Worm (Caenorhabditis elegans) whole organism, young adult: ENCODE results near the gene vps-41.

Experiments
- B0019.2 ChIP-seq: fragments of 200-800 bp; sonication (Bioruptor generic); conservative IDR thresholded peaks from 2 replicates; pipeline ENCODE4 v1.3.6; 2022; ENCODE audit warnings: missing genetic modification reagents, missing genetic modification characterization, missing compliant biosample characterization
- B0035.1 ChIP-seq: sonication (generic microtip); optimal IDR thresholded peaks from 2 replicates; lab custom pipeline; 2016; ENCODE audit warnings: missing genetic modification characterization, mild to moderate bottlenecking, missing compliant biosample characterization, missing genotype, missing genetic modification reagents
- D2030.7 ChIP-seq: fragments of 200-800 bp; sonication (Bioruptor generic); IDR thresholded peaks from 2 replicates; pipeline ENCODE4 v1.3.6; 2022; ENCODE audit warnings: missing genetic modification reagents, missing genetic modification characterization, missing compliant biosample characterization
- K12H6.12 ChIP-seq: fragments of 200-800 bp; sonication (Bioruptor generic); optimal IDR thresholded peaks from 2 replicates; lab custom pipeline; 2018; ENCODE audit warnings: mild to moderate bottlenecking, missing genetic modification characterization, missing compliant biosample characterization
- ZK185.1 ChIP-seq: sonication (generic microtip); optimal IDR thresholded peaks from 2 replicates; lab custom pipeline; 2016; ENCODE audit warnings: mild to moderate bottlenecking, missing genetic modification characterization, missing compliant biosample characterization; ENCODE audit not compliant: poor library complexity, severe bottlenecking
- ama-1 ChIP-seq, 3 experiments: fragments of 150-350 bp in 1 of 3; sonication (generic microtip) in 2 of 3; optimal IDR thresholded peaks; 2 replicates each; lab custom pipeline; 2014 to 2018; ENCODE audit warnings: missing biosample characterization in 2 of 3, missing genetic modification characterization in 2 of 3, missing genetic modification reagents in 2 of 3
- attf-5 ChIP-seq: fragments of 200-800 bp; sonication (Bioruptor generic); optimal IDR thresholded peaks from 2 replicates; lab custom pipeline; 2018; ENCODE audit warnings: mild to moderate bottlenecking, missing genetic modification characterization, missing compliant biosample characterization
- attf-6 ChIP-seq: fragments of 200-800 bp; sonication (Bioruptor generic); IDR thresholded peaks from 2 replicates; pipeline ENCODE4 v1.3.6; 2022; ENCODE audit warnings: missing genetic modification reagents, missing genetic modification characterization, missing compliant biosample characterization
- ceh-27 ChIP-seq: fragments of 200-800 bp; sonication (Bioruptor generic); optimal IDR thresholded peaks from 2 replicates; lab custom pipeline; 2018; ENCODE audit warnings: mild to moderate bottlenecking, missing genetic modification characterization, moderate library complexity, missing compliant biosample characterization
- ekl-4 ChIP-seq: fragments of 200-800 bp; sonication (Bioruptor generic); IDR thresholded peaks from 2 replicates; pipeline ENCODE4 v1.3.6; 2022; ENCODE audit warnings: missing genetic modification reagents, missing genetic modification characterization, missing compliant biosample characterization
- hmg-1.2 ChIP-seq: fragments of 200-800 bp; sonication (Bioruptor generic); IDR thresholded peaks from 2 replicates; pipeline ENCODE4 v1.3.6; 2022; ENCODE audit warnings: missing genetic modification reagents, missing genetic modification characterization, missing compliant biosample characterization
- let-526 ChIP-seq: fragments of 200-800 bp; sonication (Bioruptor generic); IDR thresholded peaks from 2 replicates; pipeline ENCODE4 v1.3.6; 2022; ENCODE audit warnings: missing genetic modification reagents, missing genetic modification characterization, missing compliant biosample characterization
- let-607 ChIP-seq, 2 experiments: fragments of 200-800 bp in 1 of 2; sonication (Bioruptor generic) in 1 of 2; sonication (generic microtip) in 1 of 2; optimal IDR thresholded peaks; 2 replicates each; lab custom pipeline; 2016 to 2018; ENCODE audit warnings: mild to moderate bottlenecking in 2 of 2, missing compliant biosample characterization in 2 of 2, missing genetic modification characterization in 2 of 2, moderate library complexity in 2 of 2, missing genotype in 1 of 2
- lin-40 ChIP-seq: sonication (generic microtip); optimal IDR thresholded peaks from 2 replicates; lab custom pipeline; 2016; ENCODE audit warnings: missing genetic modification characterization, mild to moderate bottlenecking, missing compliant biosample characterization, missing genotype, missing genetic modification reagents
- lir-1 ChIP-seq: fragments of 200-800 bp; sonication (Bioruptor generic); conservative IDR thresholded peaks from 2 replicates; pipeline ENCODE4 v1.3.6; 2022; ENCODE audit warnings: missing genetic modification reagents, missing genetic modification characterization, missing compliant biosample characterization
- madf-10 ChIP-seq: sonication (generic microtip); optimal IDR thresholded peaks from 2 replicates; lab custom pipeline; 2016; ENCODE audit warnings: mild to moderate bottlenecking, missing genetic modification characterization, missing compliant biosample characterization
- madf-3 ChIP-seq: fragments of 200-800 bp; sonication (Bioruptor generic); IDR thresholded peaks from 2 replicates; pipeline ENCODE4 v1.3.6; 2022; ENCODE audit warnings: missing genetic modification reagents, missing genetic modification characterization, missing compliant biosample characterization
- mel-28 ChIP-seq: sonication (generic microtip); optimal IDR thresholded peaks from 2 replicates; lab custom pipeline; 2016; ENCODE audit warnings: borderline replicate concordance, mild to moderate bottlenecking, missing genetic modification characterization, missing compliant biosample characterization
- nfyb-1 ChIP-seq: fragments of 200-800 bp; sonication (Bioruptor generic); IDR thresholded peaks from 2 replicates; pipeline ENCODE4 v1.3.6; 2022; ENCODE audit warnings: missing genetic modification reagents, missing genetic modification characterization, missing compliant biosample characterization
- nhr-80 ChIP-seq: sonication (generic microtip); optimal IDR thresholded peaks from 2 replicates; lab custom pipeline; 2016; ENCODE audit warnings: missing genetic modification characterization, missing compliant biosample characterization
- pbrm-1 ChIP-seq: fragments of 200-800 bp; sonication (Bioruptor generic); IDR thresholded peaks from 2 replicates; pipeline ENCODE4 v1.3.6; 2022; ENCODE audit warnings: missing genetic modification reagents, missing genetic modification characterization, missing compliant biosample characterization
- sdz-38 ChIP-seq: sonication (generic microtip); optimal IDR thresholded peaks from 2 replicates; lab custom pipeline; 2016; ENCODE audit warnings: missing genotype, missing genetic modification characterization, missing compliant biosample characterization
- snpc-1.1 ChIP-seq: sonication (generic microtip); optimal IDR thresholded peaks from 2 replicates; lab custom pipeline; 2017; ENCODE audit warnings: missing genetic modification characterization, mild to moderate bottlenecking, missing compliant biosample characterization, antibody characterized with exemption, moderate library complexity, missing genotype, missing genetic modification reagents; ENCODE audit not compliant: insufficient read depth
- snpc-3.4 ChIP-seq: sonication (generic microtip); optimal IDR thresholded peaks from 2 replicates; lab custom pipeline; 2017; ENCODE audit warnings: missing genetic modification characterization, mild to moderate bottlenecking, missing compliant biosample characterization, antibody characterized with exemption, moderate library complexity, missing genotype, missing genetic modification reagents
- snpc-4 ChIP-seq, 5 experiments: fragments of 150-350 bp in 1 of 5; sonication (generic microtip) in 4 of 5; optimal IDR thresholded peaks; 2 replicates each; lab custom pipeline; 2014 to 2018; ENCODE audit warnings: missing genetic modification characterization in 5 of 5, missing biosample characterization in 3 of 5, antibody characterized with exemption in 2 of 5, mild to moderate bottlenecking in 2 of 5, missing compliant biosample characterization in 2 of 5, missing genotype in 2 of 5, moderate library complexity in 2 of 5, missing genetic modification reagents in 1 of 5
- tlf-1 ChIP-seq: fragments of 200-800 bp; sonication (Bioruptor generic); optimal IDR thresholded peaks from 2 replicates; lab custom pipeline; 2018; ENCODE audit warnings: mild to moderate bottlenecking, missing genetic modification characterization, missing compliant biosample characterization
- ztf-18 ChIP-seq: sonication (generic microtip); optimal IDR thresholded peaks from 2 replicates; lab custom pipeline; 2016; ENCODE audit warnings: missing genotype, mild to moderate bottlenecking, missing genetic modification characterization, missing compliant biosample characterization
- ztf-26 ChIP-seq: sonication (generic microtip); optimal IDR thresholded peaks from 2 replicates; lab custom pipeline; 2017; ENCODE audit warnings: missing genetic modification characterization, missing compliant biosample characterization
- ztf-28 ChIP-seq: fragments of 200-800 bp; sonication (Bioruptor generic); IDR thresholded peaks from 2 replicates; pipeline ENCODE4 v1.3.6; 2022; ENCODE audit warnings: missing genetic modification reagents, missing genetic modification characterization, missing compliant biosample characterization

The vps-41 gene

DNA sequence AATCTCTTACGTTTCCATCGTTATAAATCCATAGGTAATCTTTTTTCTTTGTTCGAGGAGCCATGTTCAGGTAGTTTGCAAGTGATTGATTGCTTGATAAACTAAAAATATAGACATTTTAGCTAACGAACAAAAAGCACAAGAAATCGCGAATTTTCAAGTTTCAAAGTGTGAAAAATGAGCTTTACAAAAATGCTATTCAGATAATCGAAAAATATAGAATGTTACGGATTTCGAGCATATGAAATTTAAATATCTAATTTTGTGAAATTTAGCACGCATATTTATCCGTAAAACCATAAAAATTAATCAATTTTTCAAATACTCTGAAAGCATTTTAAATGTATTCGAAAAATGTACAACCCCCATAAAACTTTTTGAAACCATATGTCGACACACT, 51.7 kb downstream of the vps-41 start, which contains the start of gene C26B9.6 (continued):
- TF ChIP-seq B0035.1 (tag; lab: Kevin White, UChicago) (no peak), madf-3 (GFP tag; lab: Robert Waterston, UW) (no peak), lir-1 (GFP tag; lab: Robert Waterston, UW) (no peak)

ce11 chrX:5336498-5336897, 52.9 kb downstream of the vps-41 start:
- TF ChIP-seq ceh-27 (peak; percentile 73), ama-1 (optimal IDR thresholded peaks at IDR 0.05; lab: Kevin White, UChicago) (no peak), ama-1 (GFP tag; optimal IDR thresholded peaks at IDR 0.05; lab: Kevin White, UChicago) (no peak), attf-6 (GFP tag; lab: Robert Waterston, UW) (no peak), ztf-18 (tag; lab: Kevin White, UChicago) (peak; percentile 17), pbrm-1 (GFP tag; lab: Robert Waterston, UW) (peak; percentile 20; the same call in 1 of the 2 replicates), let-526 (GFP tag; lab: Robert Waterston, UW) (0 out of 2 replicates have a peak, but pooled peaks have one; percentile 27), ztf-26 (peak; percentile 33), snpc-1.1 (tag; lab: Kevin White, UChicago) (no peak), mel-28 (tag; lab: Kevin White, UChicago) (no peak), ekl-4 (GFP tag; lab: Robert Waterston, UW) (no peak), attf-5 (GFP tag; lab: Kevin White, UChicago) (peak; percentile 60), nhr-80 (peak; percentile 73), tlf-1 (GFP tag; lab: Kevin White, UChicago) (no peak), K12H6.12 (tag; lab: Kevin White, UChicago) (peak; percentile 47), D2030.7 (GFP tag; lab: Robert Waterston, UW) (no peak), sdz-38 (tag; lab: Kevin White, UChicago) (no peak), snpc-4 (GFP tag; optimal IDR thresholded peaks at IDR 0.05; lab: Kevin White, UChicago) (no peak), snpc-4 (tag; optimal IDR thresholded peaks at IDR 0.05; lab: Kevin White, UChicago) (peak in 2 of 4 experiments; percentile 17 to 40), madf-10 (tag; lab: Kevin White, UChicago) (peak; percentile 95), ztf-28 (no peak), snpc-3.4 (tag; lab: Kevin White, UChicago) (peak; percentile 44), lin-40 (peak; percentile 68), hmg-1.2 (GFP tag; lab: Robert Waterston, UW) (peak; percentile 75; the same call in 1 of the 2 replicates), nfyb-1 (GFP tag; lab: Robert Waterston, UW) (0 out of 2 replicates have a peak, but pooled peaks have one; percentile 47), ZK185.1 (peak; percentile 21), let-607 (tag; optimal IDR thresholded peaks at IDR 0.05; lab: Kevin White, UChicago) (no peak), madf-3 (GFP tag; lab: Robert Waterston, UW) (0 out of 2 replicates have a peak, but pooled peaks have one; percentile 62)
- TF ChIP-seq, all 124 proteins: peak for 16

- TF ChIP-seq B0019.2 (GFP tag; lab: Robert Waterston, UW) (no peak), lin-40 (no peak)
Observed at ce11 chrX:5337959-5338358, 54.3 kb downstream of the vps-41 start, which contains the start of gene C26B9.3. TSS of gene C26B9.3 (plus strand) at chrX:5338301.
